Worm (Caenorhabditis elegans) whole organism, L4 larva: ENCODE data around the gene F55G11.10.

ENCODE experiments used
- Y75B8A.6 ChIP-seq: fragments of 200-800 bp; sonication (Bioruptor generic); IDR thresholded peaks from 2 replicates; pipeline ENCODE4 v1.3.6; 2022; ENCODE audit warnings: missing genetic modification reagents, missing genetic modification characterization, missing compliant biosample characterization
- aly-2 ChIP-seq: sonication (generic microtip); optimal IDR thresholded peaks from 2 replicates; lab custom pipeline; 2018; ENCODE audit warnings: missing biosample characterization, missing genetic modification characterization
- daf-12 ChIP-seq: fragments of 150-350 bp; optimal IDR thresholded peaks from 2 replicates; lab custom pipeline; 2014; ENCODE audit warnings: missing biosample characterization, missing genetic modification reagents, missing genetic modification characterization
- daf-19 ChIP-seq: fragments of 200-800 bp; sonication (Bioruptor generic); conservative IDR thresholded peaks from 2 replicates; pipeline ENCODE4 v1.3.6; 2022; ENCODE audit warnings: missing genetic modification characterization, missing compliant biosample characterization
- duxl-1 ChIP-seq: sonication (generic microtip); optimal IDR thresholded peaks from 2 replicates; lab custom pipeline; 2016; ENCODE audit warnings: mild to moderate bottlenecking, missing genetic modification characterization, moderate library complexity, missing compliant biosample characterization; ENCODE audit not compliant: poor library complexity
- hif-1 ChIP-seq, 2 experiments: sonication (generic microtip); optimal IDR thresholded peaks; 2 replicates each; lab custom pipeline; 2016 to 2017; ENCODE audit warnings: missing compliant biosample characterization in 2 of 2, missing genetic modification characterization in 2 of 2, missing genetic modification reagents in 2 of 2, missing genotype in 2 of 2, mild to moderate bottlenecking in 1 of 2
- jun-1 ChIP-seq: fragments of 150-350 bp; optimal IDR thresholded peaks from 2 replicates; lab custom pipeline; 2014; ENCODE audit warnings: missing biosample characterization, missing genetic modification reagents, missing genetic modification characterization
- lsy-2 ChIP-seq, 2 experiments: fragments of 150-350 bp in 1 of 2; sonication (generic microtip) in 1 of 2; optimal IDR thresholded peaks; 2 replicates each; lab custom pipeline; 2014 to 2017; ENCODE audit warnings: missing biosample characterization in 2 of 2, missing genetic modification characterization in 2 of 2
- mdl-1 ChIP-seq, 2 experiments: fragments of 150-350 bp in 1 of 2; sonication (generic microtip) in 1 of 2; optimal IDR thresholded peaks; 2 replicates each; lab custom pipeline; 2014 to 2017; ENCODE audit warnings: missing biosample characterization in 2 of 2, missing genetic modification characterization in 2 of 2
- nhr-11 ChIP-seq: fragments of 150-350 bp; optimal IDR thresholded peaks from 2 replicates; lab custom pipeline; 2014; ENCODE audit warnings: missing biosample characterization, missing genetic modification characterization
- nhr-25 ChIP-seq: sonication (generic microtip); optimal IDR thresholded peaks from 2 replicates; lab custom pipeline; 2017; ENCODE audit warnings: missing genetic modification characterization, mild to moderate bottlenecking, missing compliant biosample characterization, antibody characterized with exemption, moderate library complexity, borderline replicate concordance; ENCODE audit not compliant: insufficient read depth
- nhr-28 ChIP-seq: fragments of 150-350 bp; optimal IDR thresholded peaks from 2 replicates; lab custom pipeline; 2014; ENCODE audit warnings: missing biosample characterization, missing genetic modification characterization
- unc-62 ChIP-seq, 3 experiments: fragments of 150-350 bp in 1 of 3; sonication (generic microtip); optimal IDR thresholded peaks in 2 of 3; peaks in 1 of 3; 1 replicate in 1 of 3; 2 replicates in 2 of 3; lab custom pipeline; 2014 to 2017; ENCODE audit warnings: missing biosample characterization in 3 of 3, missing genetic modification characterization in 3 of 3, missing genetic modification reagents in 3 of 3, missing genotype in 1 of 3

ce11 chrIV:12918256-12918655 lies 30.3 kb upstream of the F55G11.10 start, which contains the start of gene C32H11.3:
- TF ChIP-seq nhr-28 (tag; lab: Kevin White, UChicago) (no peak), daf-19 (GFP tag; lab: Robert Waterston, UW) (no peak), daf-12 (tag; lab: Kevin White, UChicago) (no peak), mdl-1 (tag; optimal IDR thresholded peaks at IDR 0.05; lab: Kevin White, UChicago) (no peak), jun-1 (tag; lab: Kevin White, UChicago) (no peak), nhr-11 (tag; lab: Kevin White, UChicago) (no peak), duxl-1 (tag; lab: Kevin White, UChicago) (no peak), Y75B8A.6 (GFP tag; lab: Robert Waterston, UW) (no peak), unc-62 (GFP tag; optimal IDR thresholded peaks at IDR 0.05 in 1 of 2; lab: Kevin White, UChicago) (no peak), unc-62 (tag; optimal IDR thresholded peaks at IDR 0.05; lab: Kevin White, UChicago) (no peak), nhr-25 (tag; lab: Kevin White, UChicago) (no peak), lsy-2 (tag; optimal IDR thresholded peaks at IDR 0.05; lab: Kevin White, UChicago) (no peak), aly-2 (tag; lab: Kevin White, UChicago) (no peak), hif-1 (tag; optimal IDR thresholded peaks at IDR 0.05; lab: Kevin White, UChicago) (no peak)
